Fruit fly (Drosophila melanogaster): ENCODE measurements around the gene mld.

dm6 chr3R:24626003-24626486 lies 40.6 kb downstream of the mld start:
- TF ChIP-seq insv (optimal IDR thresholded peaks at IDR 0.05): no peak
- no peak for TF ChIP-seq Sin3A (optimal IDR thresholded peaks at IDR 0.05)
- no peak for TF ChIP-seq ttk (optimal IDR thresholded peaks at IDR 0.05)
- no peak for TF ChIP-seq h (optimal IDR thresholded peaks at IDR 0.05)
- no peak for TF ChIP-seq psq (optimal IDR thresholded peaks at IDR 0.05)
- TF ChIP-seq Myc (optimal IDR thresholded peaks at IDR 0.05): no peak
